Fruit fly (Drosophila melanogaster) whole organism: ENCODE measurements around the gene CG13258.

ENCODE experiments used
- CG8478 ChIP-seq: fragments of >200 bp; optimal IDR thresholded peaks from 2 replicates; lab custom pipeline; 2018; ENCODE audit warnings: inconsistent platforms
- Dll ChIP-seq: fragments of >200 bp; optimal IDR thresholded peaks from 2 replicates; lab custom pipeline; 2017
- EcR ChIP-seq, 2 experiments: fragments of >200 bp; optimal IDR thresholded peaks; 2 replicates each; lab custom pipeline; 2017; ENCODE audit warnings: missing biosample characterization in 2 of 2, missing genetic modification characterization in 2 of 2, missing genetic modification reagents in 2 of 2
- pan ChIP-seq: fragments of >200 bp; optimal IDR thresholded peaks from 2 replicates; lab custom pipeline; 2017
- psq ChIP-seq: fragments of >200 bp; optimal IDR thresholded peaks from 2 replicates; lab custom pipeline; 2017
- usp ChIP-seq: fragments of >200 bp; optimal IDR thresholded peaks from 2 replicates; lab custom pipeline; 2017; ENCODE audit warnings: missing biosample characterization, missing genetic modification characterization, mixed read lengths

The CG13258 gene

DNA sequence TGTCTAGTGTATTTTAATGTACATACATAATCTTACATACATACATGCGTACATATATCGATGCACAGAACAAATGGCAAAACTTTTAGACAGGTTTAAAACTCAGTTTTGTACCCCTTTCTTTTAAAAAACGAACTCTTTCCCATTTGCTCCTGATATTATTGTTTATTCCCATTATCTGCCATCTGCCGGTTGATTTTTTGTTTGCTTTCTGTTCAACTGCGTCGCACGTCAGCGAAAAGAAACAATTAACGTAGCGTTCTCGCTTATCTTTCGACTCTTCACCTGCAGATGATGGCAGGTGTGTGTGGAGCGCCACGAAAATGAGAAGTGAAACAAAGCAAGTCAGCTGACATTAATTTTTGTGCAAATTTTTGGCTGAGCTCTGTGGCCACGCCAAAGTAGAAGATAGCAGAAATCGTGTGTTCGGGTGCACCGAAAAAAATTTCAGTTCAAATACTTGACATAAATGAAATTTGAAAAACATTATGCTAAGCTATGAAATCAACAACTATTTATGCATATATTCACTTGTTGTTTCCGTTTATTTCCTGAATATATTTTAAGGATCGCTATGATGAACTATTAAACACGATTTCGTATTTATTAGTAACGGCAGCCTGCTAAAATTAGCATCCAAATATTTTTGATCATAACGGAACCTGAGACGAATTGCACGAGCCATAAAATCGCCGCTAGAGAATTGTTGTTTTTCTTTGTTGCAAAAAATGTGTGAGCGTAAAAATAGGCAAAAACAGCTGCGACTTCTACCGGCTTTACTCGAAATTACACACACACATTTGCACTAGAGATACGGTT lies 21.9 kb downstream of the CG13258 start:
- TF ChIP-seq EcR (GFP tag; optimal IDR thresholded peaks at IDR 0.05; lab: Kevin White, UChicago) = no peak
- TF ChIP-seq psq (lab: Kevin White, UChicago) = no peak
- no peak for TF ChIP-seq Dll (lab: Kevin White, UChicago)
- TF ChIP-seq pan = no peak

- TF ChIP-seq pan = no peak
- no peak for TF ChIP-seq usp (GFP tag; lab: Kevin White, UChicago)
- peak; percentile 92 for TF ChIP-seq Dll (lab: Kevin White, UChicago)
- TF ChIP-seq EcR (GFP tag; optimal IDR thresholded peaks at IDR 0.05; lab: Kevin White, UChicago) = peak in 1 of 2 experiments; percentile 73
- TF ChIP-seq CG8478 (lab: Kevin White, UChicago) = no peak
- no peak for TF ChIP-seq psq (lab: Kevin White, UChicago)
These were observed 23.3 kb downstream of the CG13258 start for dm6 chr2L:16269232-16270134.

DNA sequence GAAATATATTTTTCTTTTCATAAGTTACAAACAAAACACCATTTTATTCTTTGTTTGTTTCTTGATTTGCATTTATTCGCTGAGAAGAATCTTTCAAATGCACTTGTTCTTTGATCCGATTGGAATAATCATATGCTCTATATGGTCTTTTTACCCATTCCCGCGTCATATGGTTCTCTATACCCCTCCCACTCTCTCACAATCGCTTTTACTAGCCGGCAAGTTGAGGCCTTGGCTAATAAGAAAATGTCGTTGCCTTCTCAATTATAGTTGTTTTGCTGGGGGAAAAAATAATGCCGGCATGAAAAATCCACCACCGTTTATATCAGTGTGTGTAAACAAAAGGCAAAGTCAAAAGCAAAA lies 24.0 kb downstream of the CG13258 start:
- TF ChIP-seq CG8478 (lab: Kevin White, UChicago) (no peak), usp (GFP tag; lab: Kevin White, UChicago) (no peak), Dll (lab: Kevin White, UChicago) (no peak), psq (lab: Kevin White, UChicago) (no peak), pan (no peak), EcR (GFP tag; optimal IDR thresholded peaks at IDR 0.05; lab: Kevin White, UChicago) (no peak)

- TF ChIP-seq psq (lab: Kevin White, UChicago) (no peak), Dll (lab: Kevin White, UChicago) (peak; percentile 60), EcR (GFP tag; optimal IDR thresholded peaks at IDR 0.05; lab: Kevin White, UChicago) (peak in 1 of 2 experiments; percentile 76), CG8478 (lab: Kevin White, UChicago) (no peak)
These were observed 24.7 kb downstream of the CG13258 start for dm6 chr2L:16268107-16268539.

dm6 chr2L:16267159-16268065 lies 25.4 kb downstream of the CG13258 start:
- TF ChIP-seq EcR (GFP tag; optimal IDR thresholded peaks at IDR 0.05; lab: Kevin White, UChicago) (no peak), psq (lab: Kevin White, UChicago) (no peak), usp (GFP tag; lab: Kevin White, UChicago) (no peak), CG8478 (lab: Kevin White, UChicago) (no peak), Dll (lab: Kevin White, UChicago) (no peak), pan (no peak)

DNA sequence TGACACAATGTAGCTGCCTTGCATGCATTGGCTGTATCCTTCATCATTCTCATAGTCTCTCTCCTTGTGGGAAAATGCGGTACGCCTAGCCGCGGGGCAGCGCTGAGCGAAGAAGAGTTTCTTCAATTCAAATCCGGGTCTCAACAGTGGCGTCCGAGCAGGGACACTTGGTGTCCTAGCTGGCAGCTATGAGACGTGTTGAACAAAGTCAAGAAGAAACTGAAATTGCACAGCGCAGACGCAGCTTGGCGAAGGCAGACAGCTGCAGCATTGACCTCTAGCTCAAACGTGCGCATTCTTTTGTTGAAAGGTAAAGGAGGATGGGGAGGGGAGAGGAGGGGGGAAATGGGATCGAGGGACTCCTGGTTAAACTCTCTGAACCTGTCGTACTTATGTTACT lies 29.1 kb downstream of the CG13258 start:
- TF ChIP-seq usp (GFP tag; lab: Kevin White, UChicago) = no peak
- no peak for TF ChIP-seq CG8478 (lab: Kevin White, UChicago)
- TF ChIP-seq EcR (GFP tag; optimal IDR thresholded peaks at IDR 0.05; lab: Kevin White, UChicago) = no peak
- TF ChIP-seq psq (lab: Kevin White, UChicago) = no peak
- no peak for TF ChIP-seq Dll (lab: Kevin White, UChicago)
- TF ChIP-seq pan = no peak

DNA sequence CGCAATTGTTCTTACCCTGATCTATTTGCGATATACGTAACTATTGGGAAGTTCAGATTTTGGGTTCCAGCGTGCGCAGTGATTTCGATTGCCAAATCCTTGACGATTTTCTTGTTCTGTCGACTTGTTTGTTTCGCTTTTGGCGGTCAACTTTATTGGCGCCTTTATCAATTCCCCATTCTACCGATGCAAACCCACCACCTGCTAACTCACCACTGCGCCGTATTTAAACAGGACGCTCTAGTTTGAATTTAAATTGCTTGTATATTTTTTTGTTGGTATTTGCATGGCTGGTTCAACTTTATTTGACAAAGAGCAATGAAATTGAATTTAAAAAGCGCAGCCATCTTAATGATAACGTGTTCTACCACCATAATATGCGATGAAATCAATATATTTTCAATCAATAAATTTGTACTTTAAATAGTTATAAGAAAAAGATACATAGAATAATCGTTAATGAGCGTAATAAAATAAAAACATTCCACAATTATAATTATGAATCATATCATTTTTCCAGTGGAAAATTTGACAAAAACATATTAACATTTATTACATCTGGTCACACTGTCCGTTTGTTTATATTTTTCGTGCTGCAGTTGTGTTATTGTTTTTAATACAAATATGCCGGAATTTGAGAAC lies 31.1 kb downstream of the CG13258 start, which contains the start of the genes twe and CG4935:
Gene twe (minus strand): TSS at position 302 of the 642 bp plus-strand sequence.
Gene CG4935 (plus strand): TSS at position 566 of the 642 bp plus-strand sequence.
- TF ChIP-seq CG8478 (lab: Kevin White, UChicago) (no peak), usp (GFP tag; lab: Kevin White, UChicago) (no peak), EcR (GFP tag; optimal IDR thresholded peaks at IDR 0.05; lab: Kevin White, UChicago) (no peak), pan (no peak), psq (lab: Kevin White, UChicago) (no peak), Dll (lab: Kevin White, UChicago) (no peak)

dm6 chr2L:16257227-16258071 lies 35.4 kb downstream of the CG13258 start, which contains the start of the genes PRL-1 and EndoGI:
PRL-1 (minus strand) TSS chr2L:16257606.
EndoGI (plus strand) TSS chr2L:16257688.
- peak; percentile 47 for TF ChIP-seq CG8478 (lab: Kevin White, UChicago)
- TF ChIP-seq psq (lab: Kevin White, UChicago) = no peak
- TF ChIP-seq pan = no peak

DNA sequence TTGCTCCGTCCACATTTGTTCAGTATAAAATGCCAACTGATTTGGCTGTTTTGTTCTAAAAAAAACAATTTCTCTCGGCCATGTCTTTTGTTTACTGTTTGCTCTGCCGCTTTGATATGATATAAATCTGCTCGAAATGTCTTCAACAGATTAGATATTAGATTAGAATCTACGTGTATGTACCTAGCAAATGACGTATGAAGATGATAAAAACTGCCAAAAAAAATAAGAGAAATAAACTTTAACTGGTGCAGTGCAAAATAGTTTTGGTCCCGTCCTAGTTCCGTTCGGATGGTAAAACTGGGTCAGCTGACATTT lies 36.7 kb downstream of the CG13258 start:
- TF ChIP-seq EcR (GFP tag; optimal IDR thresholded peaks at IDR 0.05; lab: Kevin White, UChicago) (no peak), pan (no peak), Dll (lab: Kevin White, UChicago) (no peak), CG8478 (lab: Kevin White, UChicago) (no peak), usp (GFP tag; lab: Kevin White, UChicago) (no peak), psq (lab: Kevin White, UChicago) (no peak)
